Fruit fly (Drosophila melanogaster) whole organism, embryonic: Measurements from ENCODE around the gene P5CDh2.

Experiments used
- Awh ChIP-seq: fragments of 200-800 bp; sonication (Bioruptor generic); IDR thresholded peaks from 2 replicates; pipeline ENCODE4, ENCODE4 v1.3.6; 2022; ENCODE audit warnings: missing biosample characterization, missing genetic modification characterization
- CG1024 ChIP-seq: fragments of 200-800 bp; sonication (Bioruptor generic); IDR thresholded peaks from 2 replicates; pipeline ENCODE4 v1.3.6; 2022; ENCODE audit warnings: missing biosample characterization, missing genetic modification characterization
- CG11695 ChIP-seq: fragments of 200-800 bp; sonication (Bioruptor generic); IDR thresholded peaks from 3 replicates; pipeline ENCODE4 v1.3.6; 2022; ENCODE audit warnings: missing biosample characterization, missing genetic modification characterization
- CG12219 ChIP-seq: fragments of 200-800 bp; sonication (Bioruptor generic); optimal IDR thresholded peaks from 3 replicates; lab custom pipeline; 2018; ENCODE audit warnings: missing biosample characterization, mild to moderate bottlenecking, missing genetic modification characterization
- CG12299 ChIP-seq: fragments of 200-800 bp; sonication (Bioruptor generic); optimal IDR thresholded peaks from 2 replicates; lab custom pipeline; 2018; ENCODE audit warnings: missing biosample characterization, mild to moderate bottlenecking, missing genetic modification characterization
- CG1602 ChIP-seq: fragments of 200-800 bp; sonication (Bioruptor generic); optimal IDR thresholded peaks from 3 replicates; lab custom pipeline; 2016; ENCODE audit warnings: missing biosample characterization, missing genetic modification characterization
- CG16779 ChIP-seq: fragments of 200-800 bp; sonication (Bioruptor generic); IDR thresholded peaks from 2 replicates; pipeline ENCODE4 v1.3.6; 2022; ENCODE audit warnings: missing biosample characterization, missing genetic modification characterization
- CG16815 ChIP-seq: fragments of 200-800 bp; sonication (Bioruptor generic); optimal IDR thresholded peaks from 3 replicates; lab custom pipeline; 2017; ENCODE audit warnings: missing biosample characterization, mild to moderate bottlenecking, missing genetic modification characterization
- CG17361 ChIP-seq: fragments of 200-800 bp; sonication (Bioruptor generic); IDR thresholded peaks from 3 replicates; pipeline ENCODE4 v1.3.6; 2022; ENCODE audit warnings: missing biosample characterization, missing genetic modification characterization
- CG17802 ChIP-seq: fragments of 200-800 bp; sonication (Bioruptor generic); optimal IDR thresholded peaks from 2 replicates; lab custom pipeline; 2018; ENCODE audit warnings: missing biosample characterization, mild to moderate bottlenecking, missing genetic modification characterization, moderate library complexity
- CG17829 ChIP-seq: fragments of 200-800 bp; optimal IDR thresholded peaks from 2 replicates; lab custom pipeline; 2019; ENCODE audit warnings: missing biosample characterization, mild to moderate bottlenecking, missing genetic modification characterization, moderate library complexity
- CG17912 ChIP-seq: fragments of 200-800 bp; sonication (Bioruptor generic); optimal IDR thresholded peaks from 2 replicates; lab custom pipeline; 2018; ENCODE audit warnings: missing biosample characterization, mild to moderate bottlenecking, missing genetic modification characterization
- CG2120 ChIP-seq: fragments of 200-800 bp; sonication (Bioruptor generic); optimal IDR thresholded peaks from 3 replicates; lab custom pipeline; 2016; ENCODE audit warnings: missing biosample characterization, missing genetic modification characterization
- CG2712 ChIP-seq: fragments of 200-800 bp; optimal IDR thresholded peaks from 3 replicates; lab custom pipeline; 2019; ENCODE audit warnings: missing biosample characterization, mild to moderate bottlenecking, missing genetic modification characterization, moderate library complexity
- CG31224 ChIP-seq: fragments of 200-800 bp; sonication (Bioruptor generic); IDR thresholded peaks from 2 replicates; pipeline ENCODE4 v1.3.6; 2022; ENCODE audit warnings: missing biosample characterization, missing genetic modification characterization
- CG32532 ChIP-seq: fragments of 200-800 bp; sonication (Bioruptor generic); IDR thresholded peaks from 2 replicates; pipeline ENCODE4 v1.3.6; 2022; ENCODE audit warnings: missing biosample characterization, missing genetic modification characterization
- CG33557 ChIP-seq: fragments of 200-800 bp; sonication (Bioruptor generic); optimal IDR thresholded peaks from 2 replicates; lab custom pipeline; 2019; ENCODE audit warnings: missing biosample characterization, mild to moderate bottlenecking, missing genetic modification characterization, moderate library complexity
- CG34224 ChIP-seq: fragments of 200-800 bp; sonication (Bioruptor generic); IDR thresholded peaks from 3 replicates; pipeline ENCODE4 v1.3.6; 2022; ENCODE audit warnings: missing biosample characterization, missing genetic modification characterization; ENCODE audit not compliant: partially characterized antibody
- CG5180 ChIP-seq: fragments of 200-800 bp; sonication (Bioruptor generic); optimal IDR thresholded peaks from 3 replicates; lab custom pipeline; 2017; ENCODE audit warnings: missing biosample characterization, missing genetic modification characterization, mild to moderate bottlenecking, moderate library complexity, missing genetic modification reagents
- CG5953 ChIP-seq: fragments of 200-800 bp; sonication (Bioruptor generic); IDR thresholded peaks from 2 replicates; pipeline ENCODE4 v1.3.6; 2022; ENCODE audit warnings: missing biosample characterization, missing genetic modification characterization
- CG7745 ChIP-seq: fragments of 200-800 bp; sonication (Bioruptor generic); optimal IDR thresholded peaks from 2 replicates; lab custom pipeline; 2018; ENCODE audit warnings: missing biosample characterization, mild to moderate bottlenecking, missing genetic modification characterization, moderate library complexity
- CG9215 ChIP-seq: fragments of 200-800 bp; sonication (Bioruptor generic); IDR thresholded peaks from 2 replicates; pipeline ENCODE4 v1.3.6; 2022; ENCODE audit warnings: missing biosample characterization, missing genetic modification characterization
- CG9817 ChIP-seq: fragments of 200-800 bp; sonication (Bioruptor generic); optimal IDR thresholded peaks from 2 replicates; lab custom pipeline; 2018; ENCODE audit warnings: missing biosample characterization, mild to moderate bottlenecking, missing genetic modification characterization, moderate library complexity
- Drgx ChIP-seq: fragments of 200-800 bp; sonication (Bioruptor generic); IDR thresholded peaks from 2 replicates; pipeline ENCODE4 v1.3.6; 2022; ENCODE audit warnings: missing biosample characterization, missing genetic modification characterization
- GATAe ChIP-seq: fragments of 200-800 bp; sonication (Bioruptor generic); conservative IDR thresholded peaks from 2 replicates; pipeline ENCODE4 v1.3.6; 2022; ENCODE audit warnings: missing biosample characterization, missing genetic modification characterization
- Meics ChIP-seq: fragments of 200-800 bp; sonication (Bioruptor generic); optimal IDR thresholded peaks from 2 replicates; lab custom pipeline; 2017; ENCODE audit warnings: missing biosample characterization, mild to moderate bottlenecking, missing genetic modification characterization
- NC2α ChIP-seq: fragments of 200-800 bp; sonication (Bioruptor generic); optimal IDR thresholded peaks from 2 replicates; lab custom pipeline; 2016; ENCODE audit warnings: missing biosample characterization, missing genetic modification characterization
- Opbp ChIP-seq: fragments of 200-800 bp; sonication (Bioruptor generic); IDR thresholded peaks from 3 replicates; pipeline ENCODE4 v1.3.6; 2022; ENCODE audit warnings: missing biosample characterization, missing genetic modification characterization; ENCODE audit not compliant: partially characterized antibody
- Rx ChIP-seq: fragments of 200-800 bp; sonication (Bioruptor generic); IDR thresholded peaks from 2 replicates; pipeline ENCODE4 v1.3.6; 2022; ENCODE audit warnings: missing biosample characterization, missing genetic modification characterization
- Sox100B ChIP-seq: fragments of 200-800 bp; sonication (Bioruptor generic); optimal IDR thresholded peaks from 3 replicates; lab custom pipeline; 2018; ENCODE audit warnings: missing biosample characterization, mild to moderate bottlenecking, missing genetic modification characterization
- Spps ChIP-seq: fragments of 200-800 bp; sonication (Bioruptor generic); optimal IDR thresholded peaks from 2 replicates; lab custom pipeline; 2018; ENCODE audit warnings: missing biosample characterization, mild to moderate bottlenecking, missing genetic modification characterization
- al ChIP-seq: fragments of 200-800 bp; sonication (Bioruptor generic); IDR thresholded peaks from 2 replicates; pipeline ENCODE4 v1.3.6; 2022; ENCODE audit warnings: missing biosample characterization, missing genetic modification characterization
- ap ChIP-seq: fragments of 200-800 bp; sonication (Bioruptor generic); IDR thresholded peaks from 2 replicates; pipeline ENCODE4 v1.3.6; 2022; ENCODE audit warnings: missing biosample characterization, missing genetic modification characterization
- bab2 ChIP-seq: fragments of 200-800 bp; sonication (Bioruptor generic); optimal IDR thresholded peaks from 2 replicates; lab custom pipeline; 2016; ENCODE audit warnings: missing biosample characterization, missing genetic modification characterization
- caup ChIP-seq: fragments of 200-800 bp; sonication (Bioruptor generic); optimal IDR thresholded peaks from 3 replicates; lab custom pipeline; 2017; ENCODE audit warnings: missing biosample characterization, mild to moderate bottlenecking, missing genetic modification characterization, moderate library complexity; ENCODE audit not compliant: severe bottlenecking
- dimm ChIP-seq: fragments of 200-800 bp; sonication (Bioruptor generic); IDR thresholded peaks from 2 replicates; pipeline ENCODE4 v1.3.6; 2022; ENCODE audit warnings: missing biosample characterization, missing genetic modification characterization
- fd96Cb ChIP-seq: fragments of 200-800 bp; sonication (Bioruptor generic); optimal IDR thresholded peaks from 2 replicates; lab custom pipeline; 2018; ENCODE audit warnings: missing biosample characterization, mild to moderate bottlenecking, missing genetic modification characterization, moderate library complexity
- gfzf ChIP-seq: fragments of 200-800 bp; sonication (Bioruptor generic); optimal IDR thresholded peaks from 2 replicates; lab custom pipeline; 2016; ENCODE audit warnings: missing biosample characterization, mild to moderate bottlenecking, missing genetic modification characterization, moderate library complexity
- ham ChIP-seq: fragments of 200-800 bp; sonication (Bioruptor generic); IDR thresholded peaks from 2 replicates; pipeline ENCODE4 v1.3.6; 2022; ENCODE audit warnings: missing biosample characterization, missing genetic modification characterization
- klu ChIP-seq: fragments of 200-800 bp; sonication (Bioruptor generic); IDR thresholded peaks from 2 replicates; pipeline ENCODE4 v1.3.6; 2022; ENCODE audit warnings: missing biosample characterization, missing genetic modification characterization
- lmd ChIP-seq: fragments of 200-800 bp; sonication (Bioruptor generic); IDR thresholded peaks from 2 replicates; pipeline ENCODE4 v1.3.6; 2022; ENCODE audit warnings: missing biosample characterization, missing genetic modification characterization
- mld ChIP-seq: fragments of 200-800 bp; sonication (Bioruptor generic); IDR thresholded peaks from 3 replicates; pipeline ENCODE4 v1.3.6; 2022; ENCODE audit warnings: missing biosample characterization, missing genetic modification characterization; ENCODE audit not compliant: partially characterized antibody
- oc ChIP-seq: fragments of 200-800 bp; sonication (Bioruptor generic); optimal IDR thresholded peaks from 2 replicates; lab custom pipeline; 2018; ENCODE audit warnings: missing biosample characterization, mild to moderate bottlenecking, missing genetic modification characterization, moderate library complexity
- pan ChIP-seq, 4 experiments: fragments of >200 bp in 3 of 4; fragments of 200-800 bp in 1 of 4; sonication (Bioruptor generic) in 1 of 4; optimal IDR thresholded peaks in 3 of 4; IDR thresholded peaks in 1 of 4; 2 replicates each; pipeline versions ENCODE4 v1.3.6 to Lab custom; 2017 to 2022; ENCODE audit warnings: missing biosample characterization in 2 of 4, missing genetic modification characterization in 2 of 4, mixed read lengths in 1 of 4
- peb ChIP-seq: fragments of 200-800 bp; sonication (Bioruptor generic); IDR thresholded peaks from 2 replicates; pipeline ENCODE4 v1.3.6; 2022; ENCODE audit warnings: missing biosample characterization, missing genetic modification characterization
- shn ChIP-seq: fragments of 200-800 bp; sonication (Bioruptor generic); optimal IDR thresholded peaks from 3 replicates; lab custom pipeline; 2016; ENCODE audit warnings: missing biosample characterization, missing genetic modification characterization
- slou ChIP-seq: fragments of 200-800 bp; sonication (Bioruptor generic); optimal IDR thresholded peaks from 3 replicates; lab custom pipeline; 2016; ENCODE audit warnings: missing biosample characterization, missing genetic modification characterization
- sr ChIP-seq: fragments of 200-800 bp; sonication (Bioruptor generic); IDR thresholded peaks from 3 replicates; pipeline ENCODE4 v1.3.6; 2022; ENCODE audit warnings: missing biosample characterization, missing genetic modification characterization
- tap ChIP-seq: fragments of 200-800 bp; optimal IDR thresholded peaks from 3 replicates; lab custom pipeline; 2019; ENCODE audit warnings: missing biosample characterization, mild to moderate bottlenecking, missing genetic modification characterization, moderate library complexity
- ttk ChIP-seq: fragments of 200-800 bp; sonication (Bioruptor generic); IDR thresholded peaks from 2 replicates; pipeline ENCODE4 v2.1.2; 2022; ENCODE audit warnings: missing biosample characterization, missing genetic modification characterization
- twi ChIP-seq: fragments of 200-800 bp; optimal IDR thresholded peaks from 2 replicates; lab custom pipeline; 2019; ENCODE audit warnings: missing biosample characterization, mild to moderate bottlenecking, missing genetic modification characterization, moderate library complexity

The P5CDh2 gene

DNA sequence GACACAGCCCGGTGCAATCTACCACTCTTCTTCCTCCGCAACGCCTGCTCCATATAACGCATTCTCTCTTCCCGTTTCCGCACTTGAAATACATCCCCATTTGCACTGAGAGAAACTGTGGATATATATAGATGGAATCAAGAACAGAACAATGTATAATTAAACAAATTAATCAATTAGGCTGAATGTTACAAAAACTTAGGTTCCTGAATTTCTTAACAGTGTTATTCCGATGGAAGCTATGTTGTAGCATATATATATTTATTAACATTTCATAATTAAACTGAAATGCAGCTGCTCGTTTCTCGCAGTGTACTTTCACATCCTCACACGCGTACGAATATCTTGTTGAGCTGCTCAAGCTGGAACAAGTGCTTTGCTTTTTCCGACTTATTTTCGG is 18.2 kb upstream of the P5CDh2 start (continued):
- no peak for TF ChIP-seq CG9215
- TF ChIP-seq GATAe (GFP tag; lab: Robert Waterston, UW), result no peak
- TF ChIP-seq Rx (GFP tag; lab: Robert Waterston, UW), result no peak
- TF ChIP-seq CG7745 (tag; lab: Kevin White, UChicago), result no peak
- no peak for TF ChIP-seq Opbp (GFP tag; lab: Robert Waterston, UW)
- peak; percentile 47 for TF ChIP-seq bab2 (GFP tag; lab: Kevin White, UChicago)
- TF ChIP-seq tap (tag; lab: Kevin White, UChicago), result no peak
- no peak for TF ChIP-seq CG5953
- no peak for TF ChIP-seq CG32532 (GFP tag; lab: Robert Waterston, UW)
- no peak for TF ChIP-seq CG11695 (GFP tag; lab: Robert Waterston, UW)
- peak; percentile 23 for TF ChIP-seq fd96Cb
- TF ChIP-seq slou (GFP tag; lab: Kevin White, UChicago), result no peak
- TF ChIP-seq dimm, result no peak
- TF ChIP-seq CG1602 (GFP tag; lab: Kevin White, UChicago), result peak; percentile 32
- peak; percentile 24 for TF ChIP-seq twi (tag; lab: Kevin White, UChicago)
- no peak for TF ChIP-seq CG1024 (GFP tag; lab: Robert Waterston, UW)
- peak; percentile 8 for TF ChIP-seq CG17802 (tag; lab: Kevin White, UChicago)
- TF ChIP-seq CG2712 (tag; lab: Kevin White, UChicago), result peak; percentile 80
- TF ChIP-seq klu (GFP tag; lab: Robert Waterston, UW), result no peak
- TF ChIP-seq Sox100B, result peak; percentile 38
- TF ChIP-seq CG17912 (GFP tag; lab: Kevin White, UChicago), result no peak
- no peak for TF ChIP-seq Awh (GFP tag; lab: Robert Waterston, UW)
- TF ChIP-seq peb (GFP tag; lab: Robert Waterston, UW), result no peak
- TF ChIP-seq CG16815 (GFP tag; lab: Kevin White, UChicago), result peak; percentile 55
- no peak for TF ChIP-seq sr (GFP tag; lab: Robert Waterston, UW)
- peak; percentile 37 for TF ChIP-seq Spps (tag; lab: Kevin White, UChicago)
- no peak for TF ChIP-seq CG5180 (GFP tag; lab: Kevin White, UChicago)
- no peak for TF ChIP-seq CG2120 (GFP tag; lab: Kevin White, UChicago)
- TF ChIP-seq NC2α (GFP tag; lab: Kevin White, UChicago), result no peak
- peak; percentile 16 for TF ChIP-seq CG9817 (tag; lab: Kevin White, UChicago)
- no peak for TF ChIP-seq caup (GFP tag; lab: Kevin White, UChicago)
- TF ChIP-seq CG31224 (GFP tag; lab: Robert Waterston, UW), result no peak
- TF ChIP-seq CG17829 (tag; lab: Kevin White, UChicago), result peak; percentile 79
- TF ChIP-seq al (GFP tag; lab: Robert Waterston, UW), result no peak
- no peak for TF ChIP-seq Meics (GFP tag; lab: Kevin White, UChicago)
- TF ChIP-seq CG34224 (GFP tag; lab: Robert Waterston, UW), result no peak
- TF ChIP-seq lmd (GFP tag; lab: Robert Waterston, UW), result 0 out of 2 replicates have a peak, but pooled peaks have one; percentile 11
- TF ChIP-seq shn (GFP tag; lab: Kevin White, UChicago), result peak; percentile 5
- TF ChIP-seq CG16779 (GFP tag; lab: Robert Waterston, UW), result no peak
- TF ChIP-seq gfzf (GFP tag; lab: Kevin White, UChicago), result no peak
- TF ChIP-seq CG33557, result peak; percentile 57
- no peak for TF ChIP-seq mld
- TF ChIP-seq ham (GFP tag; lab: Robert Waterston, UW), result no peak
- no peak for TF ChIP-seq ttk
- peak; percentile 51 for TF ChIP-seq CG12219
- TF ChIP-seq Drgx (GFP tag; lab: Robert Waterston, UW), result peak; percentile 58; the same call in 1 of the 2 replicates
- no peak for TF ChIP-seq pan (optimal IDR thresholded peaks at IDR 0.05; lab: Kevin White, UChicago)
- no peak for TF ChIP-seq pan (GFP tag; optimal IDR thresholded peaks at IDR 0.05 in 1 of 2, IDR thresholded peaks at IDR 0.05 in 1 of 2)
- TF ChIP-seq oc, result no peak
- peak; percentile 61; the same call in 2 of the 3 replicates for TF ChIP-seq CG17361 (GFP tag; lab: Robert Waterston, UW)
- TF ChIP-seq CG12299 (tag; lab: Kevin White, UChicago), result no peak
- TF ChIP-seq ap (GFP tag; lab: Robert Waterston, UW), result no peak
